Fruit fly (Drosophila melanogaster) whole organism, prepupa: ENCODE measurements around the gene HP4.

Experiments
- CG10669 ChIP-seq: fragments of 200-800 bp; sonication (Bioruptor generic); optimal IDR thresholded peaks from 3 replicates; lab custom pipeline; 2018; ENCODE audit warnings: missing biosample characterization, mild to moderate bottlenecking, missing genetic modification characterization, moderate library complexity
- CG11294 ChIP-seq: fragments of 200-800 bp; sonication (Bioruptor generic); IDR thresholded peaks from 2 replicates; pipeline ENCODE4 v1.3.6; 2022; ENCODE audit warnings: missing biosample characterization, missing genetic modification characterization
- CG11762 ChIP-seq: fragments of 200-800 bp; sonication (Bioruptor generic); optimal IDR thresholded peaks from 3 replicates; lab custom pipeline; 2016; ENCODE audit warnings: missing biosample characterization, missing genetic modification characterization; ENCODE audit not compliant: insufficient read depth
- CG11902 ChIP-seq: fragments of 200-800 bp; sonication (Bioruptor generic); optimal IDR thresholded peaks from 3 replicates; lab custom pipeline; 2016; ENCODE audit warnings: missing biosample characterization, missing genetic modification characterization
- CG15336 ChIP-seq: fragments of 200-800 bp; sonication (Bioruptor generic); IDR thresholded peaks from 2 replicates; pipeline ENCODE4 v1.3.6; 2022; ENCODE audit warnings: missing biosample characterization, missing genetic modification characterization
- CG3032 ChIP-seq: fragments of 200-800 bp; optimal IDR thresholded peaks from 2 replicates; lab custom pipeline; 2019; ENCODE audit warnings: missing biosample characterization, mild to moderate bottlenecking, missing genetic modification characterization, moderate library complexity
- CG34406 ChIP-seq: fragments of 200-800 bp; sonication (Bioruptor generic); optimal IDR thresholded peaks from 3 replicates; lab custom pipeline; 2016; ENCODE audit warnings: missing biosample characterization, missing genetic modification characterization
- CG6163 ChIP-seq: fragments of 200-800 bp; sonication (Bioruptor generic); IDR thresholded peaks from 3 replicates; pipeline ENCODE4 v1.3.6; 2022; ENCODE audit warnings: missing biosample characterization, missing genetic modification characterization
- CG6808 ChIP-seq: fragments of 200-800 bp; sonication (Bioruptor generic); optimal IDR thresholded peaks from 3 replicates; lab custom pipeline; 2017; ENCODE audit warnings: missing biosample characterization, missing genetic modification characterization, mild to moderate bottlenecking, moderate library complexity, missing genetic modification reagents
- CG8319 ChIP-seq: fragments of 200-800 bp; sonication (Bioruptor generic); optimal IDR thresholded peaks from 3 replicates; lab custom pipeline; 2016; ENCODE audit warnings: missing biosample characterization, missing genetic modification characterization
- CG8632 ChIP-seq: fragments of 200-800 bp; sonication (Bioruptor generic); optimal IDR thresholded peaks from 3 replicates; lab custom pipeline; 2016; ENCODE audit warnings: missing biosample characterization, missing genetic modification characterization
- CG9139 ChIP-seq: fragments of 200-800 bp; sonication (Bioruptor generic); optimal IDR thresholded peaks from 3 replicates; lab custom pipeline; 2017; ENCODE audit warnings: missing biosample characterization, mild to moderate bottlenecking, missing genetic modification characterization
- Eip75B ChIP-seq: fragments of 200-800 bp; sonication (Bioruptor generic); optimal IDR thresholded peaks from 3 replicates; lab custom pipeline; 2016; ENCODE audit warnings: missing biosample characterization, missing genetic modification characterization
- Eip78C ChIP-seq: fragments of 200-800 bp; sonication (Bioruptor generic); peaks from one replicate; lab custom pipeline; 2016; ENCODE audit warnings: missing biosample characterization, missing genetic modification characterization
- Ets96B ChIP-seq: fragments of 200-800 bp; optimal IDR thresholded peaks from 2 replicates; lab custom pipeline; 2019; ENCODE audit warnings: missing biosample characterization, mild to moderate bottlenecking, missing genetic modification characterization, moderate library complexity
- Hr4 ChIP-seq: fragments of 200-800 bp; sonication (Bioruptor generic); optimal IDR thresholded peaks from 3 replicates; lab custom pipeline; 2016; ENCODE audit warnings: missing biosample characterization, missing genetic modification characterization
- OdsH ChIP-seq: fragments of 200-800 bp; sonication (Bioruptor generic); optimal IDR thresholded peaks from 3 replicates; lab custom pipeline; 2016; ENCODE audit warnings: missing biosample characterization, missing genetic modification characterization
- Sox14 ChIP-seq: fragments of 200-800 bp; sonication (Bioruptor generic); optimal IDR thresholded peaks from 3 replicates; lab custom pipeline; 2016; ENCODE audit warnings: missing biosample characterization, missing genetic modification characterization
- Sox15 ChIP-seq: fragments of 200-800 bp; sonication (Bioruptor generic); optimal IDR thresholded peaks from 3 replicates; lab custom pipeline; 2016; ENCODE audit warnings: missing biosample characterization, missing genetic modification characterization
- achi ChIP-seq: fragments of 200-800 bp; sonication (Bioruptor generic); optimal IDR thresholded peaks from 3 replicates; lab custom pipeline; 2016; ENCODE audit warnings: missing biosample characterization, missing genetic modification characterization
- acj6 ChIP-seq: fragments of 200-800 bp; sonication (Bioruptor generic); optimal IDR thresholded peaks from 3 replicates; lab custom pipeline; 2016; ENCODE audit warnings: missing biosample characterization, missing genetic modification characterization
- cyc ChIP-seq: fragments of 200-800 bp; sonication (Bioruptor generic); optimal IDR thresholded peaks from 3 replicates; lab custom pipeline; 2016; ENCODE audit warnings: missing biosample characterization, missing genetic modification characterization
- dsx ChIP-seq: fragments of 200-800 bp; optimal IDR thresholded peaks from 3 replicates; lab custom pipeline; 2019; ENCODE audit warnings: missing biosample characterization, mild to moderate bottlenecking, missing genetic modification characterization, moderate library complexity; ENCODE audit not compliant: poor library complexity, severe bottlenecking
- eg ChIP-seq: fragments of 200-800 bp; sonication (Bioruptor generic); IDR thresholded peaks from 3 replicates; pipeline ENCODE4 v1.3.6; 2022; ENCODE audit warnings: missing biosample characterization, missing genetic modification characterization
- fd85E ChIP-seq: fragments of 200-800 bp; sonication (Bioruptor generic); optimal IDR thresholded peaks from 3 replicates; lab custom pipeline; 2016; ENCODE audit warnings: missing biosample characterization, missing genetic modification characterization
- fkh ChIP-seq: fragments of 200-800 bp; sonication (Bioruptor generic); optimal IDR thresholded peaks from 3 replicates; lab custom pipeline; 2017; ENCODE audit warnings: missing biosample characterization, mild to moderate bottlenecking, missing genetic modification characterization, moderate library complexity
- lz ChIP-seq: fragments of 200-800 bp; sonication (Bioruptor generic); optimal IDR thresholded peaks from 3 replicates; lab custom pipeline; 2016; ENCODE audit warnings: missing biosample characterization, missing genetic modification characterization
- net ChIP-seq: fragments of 200-800 bp; sonication (Bioruptor generic); optimal IDR thresholded peaks from 3 replicates; lab custom pipeline; 2016; ENCODE audit warnings: missing biosample characterization, missing genetic modification characterization
- spab ChIP-seq: fragments of 200-800 bp; sonication (Bioruptor generic); optimal IDR thresholded peaks from 2 replicates; lab custom pipeline; 2017; ENCODE audit warnings: missing biosample characterization, mild to moderate bottlenecking, missing genetic modification characterization, missing genetic modification reagents
- svp ChIP-seq: fragments of 200-800 bp; sonication (Bioruptor generic); peaks from one replicate; lab custom pipeline; 2016; ENCODE audit warnings: missing biosample characterization, missing genetic modification characterization
- topi ChIP-seq: fragments of 200-800 bp; sonication (Bioruptor generic); optimal IDR thresholded peaks from 3 replicates; lab custom pipeline; 2016; ENCODE audit warnings: missing biosample characterization, missing genetic modification characterization
- vri ChIP-seq: fragments of 200-800 bp; sonication (Bioruptor generic); optimal IDR thresholded peaks from 3 replicates; lab custom pipeline; 2016; ENCODE audit warnings: missing biosample characterization, mild to moderate bottlenecking, missing genetic modification characterization

HP4 gene

dm6 chr3L:7953728-7954127 lies 22.2 kb downstream of the HP4 start:
- no peak for TF ChIP-seq CG15336 (GFP tag; lab: Robert Waterston, UW)
- no peak for TF ChIP-seq CG11902 (GFP tag; lab: Kevin White, UChicago)
- no peak for TF ChIP-seq CG8319 (GFP tag; lab: Kevin White, UChicago)
- TF ChIP-seq CG6808 (GFP tag; lab: Kevin White, UChicago) = no peak

- peak; percentile 10 for TF ChIP-seq Eip78C (GFP tag; lab: Kevin White, UChicago)
- TF ChIP-seq CG8632 (GFP tag; lab: Kevin White, UChicago) = no peak
These were observed 23.0 kb downstream of the HP4 start for dm6 chr3L:7952978-7953377.

DNA sequence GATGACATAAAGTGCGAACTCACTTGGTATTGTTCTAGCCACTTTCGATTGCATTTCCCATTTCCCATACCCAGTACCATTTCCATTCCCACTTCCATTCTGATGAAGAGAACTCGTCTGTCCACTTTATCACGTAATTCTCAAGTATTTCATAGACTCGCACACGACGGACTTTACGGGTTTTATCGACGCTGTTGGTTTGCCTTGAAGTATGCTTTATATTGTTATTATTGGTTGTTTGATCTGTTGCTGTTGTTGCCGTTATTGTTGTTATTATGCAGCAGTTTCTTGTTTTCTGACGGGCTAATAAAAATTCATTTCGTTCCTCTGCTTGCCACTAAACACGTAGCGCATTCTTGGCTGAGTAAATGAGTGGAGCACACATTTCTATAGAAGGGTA lies 23.4 kb downstream of the HP4 start:
- TF ChIP-seq topi (GFP tag; lab: Kevin White, UChicago) (no peak), OdsH (GFP tag; lab: Kevin White, UChicago) (no peak), CG11294 (GFP tag; lab: Robert Waterston, UW) (no peak), CG34406 (GFP tag; lab: Kevin White, UChicago) (no peak), vri (GFP tag; lab: Kevin White, UChicago) (no peak), spab (no peak), CG8319 (GFP tag; lab: Kevin White, UChicago) (no peak), achi (GFP tag; lab: Kevin White, UChicago) (no peak), CG11762 (no peak), CG10669 (GFP tag; lab: Kevin White, UChicago) (no peak)
- TF ChIP-seq, all 60 proteins: peak for 0

DNA sequence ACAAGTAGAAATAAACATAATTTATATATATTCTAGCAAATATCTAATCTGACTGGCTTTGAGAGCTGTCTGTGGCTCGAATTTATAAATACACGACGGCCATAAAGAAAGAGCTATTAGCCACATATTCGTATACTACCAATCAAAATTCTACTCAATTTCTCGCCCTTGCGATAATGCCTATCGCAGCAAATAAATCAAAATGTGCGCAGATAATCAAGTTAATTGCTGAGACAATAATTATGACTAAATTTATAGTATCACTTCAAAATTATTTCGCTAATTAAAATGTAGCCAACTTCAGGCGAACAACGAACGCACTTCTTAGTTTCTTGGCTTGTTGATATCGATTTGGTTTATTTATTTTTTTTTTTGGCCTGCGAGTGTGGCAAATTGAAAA lies 24.1 kb downstream of the HP4 start:
- TF ChIP-seq Eip78C (GFP tag; lab: Kevin White, UChicago) (no peak), vri (GFP tag; lab: Kevin White, UChicago) (peak; percentile 68)

dm6 chr3L:7949778-7950177 lies 26.2 kb downstream of the HP4 start:
- TF ChIP-seq CG9139 (no peak), Eip75B (GFP tag; lab: Kevin White, UChicago) (no peak), topi (GFP tag; lab: Kevin White, UChicago) (no peak), Eip78C (GFP tag; lab: Kevin White, UChicago) (no peak), Hr4 (no peak), vri (GFP tag; lab: Kevin White, UChicago) (peak; percentile 75), svp (GFP tag; lab: Kevin White, UChicago) (no peak), cyc (no peak)

- TF ChIP-seq Sox15 (GFP tag; lab: Kevin White, UChicago) (no peak), fkh (GFP tag; lab: Kevin White, UChicago) (peak; percentile 16), Eip78C (GFP tag; lab: Kevin White, UChicago) (peak; percentile 51), CG3032 (no peak), vri (GFP tag; lab: Kevin White, UChicago) (peak; percentile 34), CG8319 (GFP tag; lab: Kevin White, UChicago) (no peak), Sox14 (GFP tag; lab: Kevin White, UChicago) (peak; percentile 10)
These were observed 28.1 kb downstream of the HP4 start, which contains the start of gene exex for dm6 chr3L:7947880-7948286. exex (plus strand) TSS chr3L:7948186.

dm6 chr3L:7946222-7946621 lies 29.7 kb downstream of the HP4 start, which contains the start of gene CG43880:
CG43880 (minus strand) TSS chr3L:7946322.
- TF ChIP-seq acj6 (GFP tag; lab: Kevin White, UChicago) = no peak
- TF ChIP-seq dsx (GFP tag; lab: Kevin White, UChicago) = no peak
- no peak for TF ChIP-seq net (GFP tag; lab: Kevin White, UChicago)
- no peak for TF ChIP-seq CG6163
- no peak for TF ChIP-seq svp (GFP tag; lab: Kevin White, UChicago)
- TF ChIP-seq CG8632 (GFP tag; lab: Kevin White, UChicago) = no peak
- no peak for TF ChIP-seq Ets96B (tag; lab: Kevin White, UChicago)
- TF ChIP-seq achi (GFP tag; lab: Kevin White, UChicago) = no peak
- TF ChIP-seq fd85E (GFP tag; lab: Kevin White, UChicago) = no peak
- no peak for TF ChIP-seq CG11294 (GFP tag; lab: Robert Waterston, UW)
- TF ChIP-seq eg (GFP tag; lab: Robert Waterston, UW) = no peak
- no peak for TF ChIP-seq lz
- no peak for TF ChIP-seq CG8319 (GFP tag; lab: Kevin White, UChicago)
- TF ChIP-seq CG6808 (GFP tag; lab: Kevin White, UChicago) = no peak
